Worm (Caenorhabditis elegans) whole organism, dauer: Measurements from ENCODE around the gene D2023.3.

Experiments used
- unc-62 ChIP-seq: sonication (generic microtip); optimal IDR thresholded peaks from 2 replicates; lab custom pipeline; 2017; ENCODE audit warnings: missing biosample characterization, missing genetic modification reagents, missing genetic modification characterization

The D2023.3 gene

ce11 chrV:11773420-11773819, 38.4 kb downstream of the D2023.3 start, which contains the start of gene bus-18:
TSS of gene bus-18 (plus strand) at chrV:11773720.
- TF ChIP-seq unc-62, result no peak

- TF ChIP-seq unc-62, result no peak
These were observed 41.7 kb downstream of the D2023.3 start, which contains the start of gene F55A11.4 for ce11 chrV:11770053-11770517. TSS of gene F55A11.4 (plus strand) at chrV:11770467.

DNA sequence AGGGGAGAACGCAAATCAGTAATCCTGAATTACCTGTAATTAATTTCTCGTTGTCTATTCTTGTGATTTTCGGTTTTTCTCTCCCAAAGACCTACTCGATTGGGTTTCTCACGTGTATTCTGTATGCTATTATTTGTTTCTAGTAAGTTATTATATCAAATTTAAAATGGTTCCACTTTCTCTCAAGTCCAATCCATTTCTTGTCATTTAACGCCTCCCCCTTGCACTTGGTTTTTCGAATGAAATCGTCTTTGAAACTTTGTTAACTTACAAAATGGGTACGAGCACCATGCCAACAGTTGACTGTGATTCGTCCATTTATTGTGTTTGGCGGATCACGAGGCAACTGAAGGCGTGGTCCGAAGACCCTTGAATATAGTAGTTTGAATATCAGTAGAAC, 42.2 kb downstream of the D2023.3 start:
- no peak for TF ChIP-seq unc-62

DNA sequence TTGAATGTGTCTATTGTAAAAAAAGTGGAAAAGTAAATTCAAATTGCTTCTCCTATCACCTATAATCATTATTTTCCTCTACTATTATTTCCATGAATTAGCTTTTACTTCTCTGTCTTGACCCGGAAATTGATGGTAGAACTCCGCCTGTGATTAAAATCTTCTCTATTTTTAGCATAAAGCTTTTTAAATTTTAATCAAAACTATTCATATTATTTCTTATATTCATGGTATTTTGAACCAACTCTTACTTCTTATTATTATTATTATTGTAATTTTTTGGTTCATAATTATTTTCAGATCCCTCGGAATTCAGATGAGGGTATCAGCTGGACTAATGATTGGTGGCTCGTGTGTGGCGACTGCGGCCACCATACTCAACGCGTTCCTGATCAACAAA, 44.8 kb downstream of the D2023.3 start, which contains the start of gene sel-11:
Gene sel-11, plus strand, starts transcription at position 301 of the 400 bp plus-strand sequence.
- no peak for TF ChIP-seq unc-62

DNA sequence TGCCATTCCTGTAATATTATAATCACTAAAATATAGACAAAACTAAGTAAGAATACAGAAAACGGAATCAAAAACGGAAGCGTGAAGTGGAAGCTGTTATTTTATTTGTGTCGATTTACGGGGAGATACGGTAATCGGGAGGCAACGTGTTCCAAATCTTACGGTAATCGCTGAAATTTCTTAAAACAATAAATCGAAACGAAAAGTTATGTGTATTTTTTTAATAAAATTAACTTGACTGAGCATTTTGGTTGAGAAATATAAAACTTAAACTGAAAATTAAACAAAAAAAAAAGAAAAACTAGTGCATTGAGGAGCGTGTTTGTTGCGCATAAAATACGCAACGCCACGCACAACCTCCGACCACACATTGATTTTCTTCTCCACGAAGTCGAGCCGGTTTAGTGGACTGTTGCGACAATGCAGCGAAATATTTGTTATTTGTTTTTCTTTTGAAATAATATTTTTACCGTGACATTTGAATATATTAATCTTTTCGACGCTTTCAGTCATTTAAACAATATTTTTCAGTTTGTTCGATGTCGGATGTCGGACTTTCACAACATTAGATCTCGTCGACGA, 47.4 kb downstream of the D2023.3 start, which contains the start of the genes F55A11.1 and syx-5:
Gene F55A11.1, minus strand, starts transcription at position 13 of the 582 bp plus-strand sequence.
Gene syx-5, plus strand, starts transcription at position 532 of the 582 bp plus-strand sequence.
- TF ChIP-seq unc-62, result no peak

- TF ChIP-seq unc-62, result no peak
These were observed 49.0 kb downstream of the D2023.3 start, which contains the start of gene T04F3.4 for ce11 chrV:11762863-11763262. TSS of gene T04F3.4 (minus strand) at chrV:11763049.

DNA sequence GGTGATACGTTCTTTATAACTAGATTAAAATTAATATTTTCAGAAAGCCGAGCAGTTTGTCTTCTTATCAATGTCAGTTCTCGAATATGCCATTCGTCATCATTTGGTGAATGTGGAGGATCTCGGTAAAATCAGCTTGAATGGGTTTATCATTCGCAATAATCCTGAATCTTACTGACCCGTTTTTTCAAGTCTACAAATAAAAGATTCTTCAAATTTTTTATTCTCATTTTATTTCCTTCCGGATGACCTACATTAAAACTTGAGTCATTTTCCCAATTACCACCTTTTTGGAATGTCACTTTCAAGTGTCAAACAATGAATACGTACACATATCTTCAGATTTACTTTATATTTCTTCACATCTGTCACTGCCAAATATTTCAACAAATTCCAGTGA, 51.5 kb downstream of the D2023.3 start, which contains the start of gene T04F3.5:
Gene T04F3.5, plus strand, starts transcription at position 301 of the 400 bp plus-strand sequence.
- no peak for TF ChIP-seq unc-62

DNA sequence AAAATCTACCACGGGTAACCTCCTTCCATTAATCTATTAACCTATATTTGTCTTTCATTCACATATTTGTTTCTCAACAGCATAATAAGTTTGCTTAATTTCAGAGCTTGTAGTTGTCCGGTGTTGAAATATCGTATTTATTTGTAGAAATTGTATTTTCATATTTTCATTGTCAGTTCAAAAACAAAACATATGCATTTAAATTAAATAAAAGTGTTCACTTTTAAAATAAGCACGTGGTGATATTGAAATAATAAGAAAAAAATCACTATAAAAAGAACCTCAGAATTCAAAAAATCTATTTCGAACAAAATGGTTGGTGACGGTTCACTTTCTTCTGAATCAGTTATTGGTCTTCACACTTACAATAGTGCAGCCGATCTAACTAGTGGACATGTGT, 53.2 kb downstream of the D2023.3 start, which contains the start of gene T04F3.3:
Gene T04F3.3, plus strand, starts transcription at position 301 of the 400 bp plus-strand sequence.
- TF ChIP-seq unc-62, result no peak

DNA sequence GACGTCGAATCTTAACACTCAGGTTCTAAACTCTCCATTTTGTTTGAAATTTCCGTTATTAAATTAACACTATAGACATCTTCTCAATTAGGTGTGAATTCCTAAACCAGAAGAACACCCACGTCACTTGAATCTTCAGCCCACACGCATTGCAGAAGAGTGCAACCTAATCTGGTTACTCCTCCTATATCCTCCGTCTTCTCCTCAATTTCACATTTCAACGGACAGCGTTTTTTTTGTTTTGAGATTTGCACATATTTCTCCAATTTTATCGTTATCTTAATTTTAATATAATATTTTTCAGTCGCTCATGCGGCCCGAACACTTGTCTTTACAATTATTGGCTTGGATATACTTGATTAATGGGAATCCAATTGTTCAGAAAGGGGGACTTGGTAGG, 54.5 kb downstream of the D2023.3 start, which contains the start of gene smoc-1:
Gene smoc-1, plus strand, starts transcription at position 301 of the 400 bp plus-strand sequence.
- no peak for TF ChIP-seq unc-62

DNA sequence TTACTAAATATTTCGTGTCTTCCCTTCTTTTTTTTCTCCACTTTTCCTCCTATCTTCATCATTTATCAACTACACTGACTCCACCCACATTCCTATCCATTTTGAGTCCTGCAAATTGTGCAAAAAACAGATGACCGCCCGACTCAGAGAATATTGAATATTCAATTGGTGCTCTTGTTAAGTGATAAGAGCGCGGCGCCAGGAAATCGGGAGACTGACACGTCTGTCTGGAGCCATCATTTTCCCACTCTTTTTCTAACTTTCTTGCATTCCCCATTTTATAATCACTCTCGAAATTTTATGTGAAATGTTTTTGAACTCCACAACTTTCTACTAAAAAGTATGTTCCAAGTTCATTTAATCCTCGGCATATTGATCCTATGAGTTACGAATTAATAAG, 56.0 kb downstream of the D2023.3 start:
- no peak for TF ChIP-seq unc-62
